Fruit fly (Drosophila melanogaster) whole organism, larva: ENCODE data around the gene NijB.
A peak's percentile ranks its signal among the peaks of the same experiment; 100 is the strongest.

Experiments used
- noc ChIP-seq: fragments of 200-800 bp; sonication (Bioruptor generic); optimal IDR thresholded peaks from 3 replicates; lab custom pipeline; 2019; ENCODE audit warnings: missing biosample characterization, mild to moderate bottlenecking, missing genetic modification characterization, moderate library complexity

Gene NijB

DNA sequence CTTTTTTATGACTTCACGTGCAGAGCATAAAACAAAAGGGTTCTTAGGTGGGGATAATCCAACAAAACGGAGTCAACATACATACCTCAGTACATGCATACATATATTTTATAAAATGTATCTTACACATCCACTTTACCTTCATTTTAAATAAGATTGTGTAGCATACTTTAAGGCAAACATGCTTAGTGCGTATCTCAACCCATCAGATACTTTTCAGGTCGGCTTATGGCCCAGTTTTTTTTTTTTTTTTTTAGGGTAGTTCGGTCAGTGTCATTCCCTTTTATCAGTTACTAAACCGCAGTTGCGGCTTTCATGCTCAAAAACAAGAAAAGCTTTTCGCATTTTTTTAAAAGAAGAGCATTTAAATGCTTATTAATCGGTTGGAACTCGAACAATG lies at the start of gene NijB:
NijB (plus strand) TSS at position 398 of the 400 bp plus-strand sequence.
- no peak for TF ChIP-seq noc

DNA sequence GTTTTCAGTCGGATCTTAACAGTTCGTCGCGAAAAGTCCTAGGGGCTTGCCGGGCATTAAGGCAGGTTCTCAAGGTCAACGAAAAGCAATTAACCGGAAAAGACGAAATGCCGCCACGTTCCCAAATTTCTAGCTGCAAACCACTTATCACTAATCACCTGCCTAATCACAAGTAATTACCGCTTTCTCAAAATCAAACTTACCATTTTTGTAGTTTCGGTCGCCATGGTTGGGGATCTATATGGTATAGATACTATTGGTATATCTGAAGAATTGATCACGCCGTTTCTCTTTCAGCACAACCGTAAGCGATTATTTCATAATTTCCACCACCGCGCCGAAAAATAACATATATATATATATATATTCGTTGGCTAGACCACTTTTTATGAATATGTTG lies 46.4 kb upstream of the NijB start:
- TF ChIP-seq noc = no peak

DNA sequence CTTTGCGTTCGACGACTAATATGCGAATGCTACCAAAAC lies 46.1 kb upstream of the NijB start, which contains the start of gene Indy:
Indy (minus strand) TSS at position 35 of the 39 bp plus-strand sequence.
- TF ChIP-seq noc = no peak

DNA sequence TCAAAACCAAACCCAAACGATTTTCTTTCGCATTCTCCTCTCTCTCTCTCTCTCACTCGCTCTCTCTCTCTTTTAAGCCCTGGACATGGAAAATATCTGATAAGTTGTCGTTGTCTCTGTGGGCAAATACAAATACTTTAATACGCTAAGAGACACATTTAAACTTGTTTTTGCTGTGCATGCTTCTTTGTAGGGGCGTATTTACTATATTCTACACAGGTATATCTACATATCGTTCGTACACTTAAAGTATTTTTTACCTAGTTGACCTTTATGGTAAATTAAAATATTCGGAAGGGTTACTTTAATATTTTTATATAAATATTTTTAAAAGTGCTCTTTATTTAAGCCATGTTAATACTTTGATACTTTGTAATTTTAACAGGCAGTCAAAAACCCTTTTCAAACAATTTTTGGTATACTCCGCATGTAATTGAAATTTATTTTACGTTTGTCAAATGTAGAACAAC lies 45.9 kb upstream of the NijB start:
- no peak for TF ChIP-seq noc

DNA sequence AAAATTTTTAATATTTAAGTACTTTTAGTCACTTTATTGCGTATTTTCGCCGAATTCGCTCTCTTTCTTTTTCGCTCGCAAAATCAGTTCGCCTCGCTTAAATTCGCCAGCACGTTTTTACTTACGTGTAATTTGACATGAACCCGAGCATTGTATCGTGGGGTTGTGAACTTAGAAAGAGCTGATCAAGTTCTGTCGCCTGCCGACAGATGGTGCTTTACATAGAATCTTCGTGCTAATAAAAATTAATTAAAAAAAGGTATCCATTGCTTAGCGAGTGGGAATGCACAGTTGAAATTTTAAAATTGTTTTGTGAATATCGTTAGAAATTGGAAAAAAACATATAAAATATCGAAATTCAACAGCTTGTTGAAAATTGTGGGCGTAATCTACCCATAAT lies 43.7 kb upstream of the NijB start:
- no peak for TF ChIP-seq noc

DNA sequence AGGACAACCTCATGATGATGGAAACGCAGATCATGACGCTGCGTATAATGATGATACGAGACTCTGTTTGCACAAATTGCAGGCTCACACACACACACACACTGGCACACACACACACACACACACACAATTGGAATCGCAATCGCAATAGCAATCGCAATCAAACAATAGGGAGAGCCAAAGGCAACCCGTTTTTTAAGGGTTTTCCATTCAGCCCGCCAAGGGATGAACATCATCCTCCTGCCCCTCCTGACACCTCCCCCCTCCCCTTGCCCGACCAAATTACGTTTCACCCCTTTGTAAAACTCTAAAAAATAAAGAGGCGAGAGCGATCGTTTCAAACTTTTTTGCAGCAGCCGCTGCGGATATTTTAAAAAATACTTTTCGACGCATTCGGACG lies 40.0 kb upstream of the NijB start:
- TF ChIP-seq noc = no peak

DNA sequence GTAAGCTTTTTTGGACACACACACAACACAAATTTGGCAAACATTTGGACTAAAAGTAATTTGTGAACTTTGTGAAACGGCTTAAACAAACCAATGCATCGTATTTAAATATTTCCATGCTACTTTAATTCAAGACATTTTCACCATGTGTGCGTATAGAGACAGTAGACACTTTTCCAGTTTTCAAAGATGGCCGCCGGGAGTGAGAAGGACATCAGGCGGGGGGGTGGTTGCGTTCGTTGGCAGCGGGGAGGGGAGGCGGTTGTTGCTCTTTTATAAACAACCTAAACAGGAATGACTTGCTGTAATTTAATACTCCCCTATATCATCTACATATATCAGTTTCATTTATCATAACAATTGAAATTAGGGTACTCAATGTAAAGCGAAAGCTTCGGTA lies 38.7 kb upstream of the NijB start:
- no peak for TF ChIP-seq noc

DNA sequence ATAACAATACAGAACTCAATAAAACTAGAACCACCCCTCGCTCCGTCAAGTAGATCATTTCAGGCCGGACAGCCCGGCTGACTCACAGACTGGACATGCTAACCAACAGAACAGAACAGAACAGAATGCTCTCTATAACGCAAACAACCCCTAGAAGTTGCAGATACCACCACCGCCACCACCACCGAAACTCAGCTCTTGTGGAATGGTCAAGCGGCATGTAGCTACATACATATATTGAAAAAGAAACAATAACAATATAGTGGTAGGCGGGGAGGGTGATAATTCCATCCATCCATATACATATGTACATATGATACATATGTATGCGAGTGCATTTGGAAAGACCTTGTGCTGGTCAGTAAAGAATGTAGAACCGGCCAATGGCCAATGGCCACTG lies 37.8 kb upstream of the NijB start:
- no peak for TF ChIP-seq noc

DNA sequence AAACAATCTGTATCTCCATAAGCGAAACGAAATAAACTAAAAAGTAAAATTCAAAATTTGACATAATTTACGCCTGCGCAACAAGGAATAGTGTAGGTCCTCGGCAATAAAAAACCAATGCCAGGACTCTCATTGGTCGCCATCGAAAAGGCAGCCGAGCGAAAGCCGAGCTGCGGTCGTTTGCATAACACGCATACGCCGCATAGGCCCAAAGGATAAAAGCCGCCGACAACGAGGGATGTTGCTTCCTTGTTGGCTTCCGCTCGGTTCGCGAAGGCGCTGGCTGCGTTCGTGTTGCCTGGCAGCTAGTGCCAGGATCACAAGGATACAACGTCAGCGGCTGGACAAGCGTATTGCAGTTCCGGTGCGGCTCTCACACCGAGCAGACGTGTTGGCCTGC lies 31.7 kb upstream of the NijB start:
- TF ChIP-seq noc = no peak

DNA sequence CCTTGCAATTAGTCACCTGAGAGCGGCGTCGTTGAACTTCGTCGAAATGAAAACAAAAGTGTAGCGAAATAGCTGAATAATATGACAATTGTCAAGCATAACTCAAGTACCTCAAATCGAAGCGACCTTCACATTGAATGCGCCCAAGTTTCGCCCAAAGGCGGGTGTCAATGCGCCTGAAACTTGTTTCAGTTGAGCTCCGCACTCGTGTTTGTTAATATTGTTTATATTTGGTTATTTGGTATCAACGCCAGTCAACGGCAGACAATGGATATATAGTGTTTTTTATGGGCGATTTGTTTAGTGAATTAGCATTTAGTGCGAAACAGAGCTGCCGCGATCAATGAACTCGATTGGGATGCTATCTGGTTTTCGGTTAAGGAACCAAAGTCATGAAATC lies 30.3 kb upstream of the NijB start:
- TF ChIP-seq noc = no peak

DNA sequence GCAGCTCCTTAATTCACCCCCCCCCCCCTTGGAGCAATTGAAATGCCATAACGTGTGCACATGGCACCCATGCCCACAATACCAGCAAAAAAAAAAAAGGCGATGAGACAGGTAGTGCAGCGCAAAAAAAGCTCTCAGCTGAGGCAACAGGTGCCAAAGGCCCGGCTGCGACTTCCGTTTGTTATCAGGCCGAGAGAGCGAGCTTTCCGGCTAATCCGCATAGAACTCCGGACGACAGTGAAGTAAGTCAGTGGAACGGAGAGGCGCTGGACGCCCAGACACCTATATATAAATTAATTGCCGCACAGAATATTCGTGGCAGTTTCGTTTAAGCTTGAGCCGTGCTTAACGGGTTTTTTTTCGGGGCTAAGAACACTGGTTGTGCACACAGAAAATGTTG lies 28.9 kb upstream of the NijB start, which contains the start of gene CG6865:
CG6865 (plus strand) TSS at position 321 of the 400 bp plus-strand sequence.
- no peak for TF ChIP-seq noc

DNA sequence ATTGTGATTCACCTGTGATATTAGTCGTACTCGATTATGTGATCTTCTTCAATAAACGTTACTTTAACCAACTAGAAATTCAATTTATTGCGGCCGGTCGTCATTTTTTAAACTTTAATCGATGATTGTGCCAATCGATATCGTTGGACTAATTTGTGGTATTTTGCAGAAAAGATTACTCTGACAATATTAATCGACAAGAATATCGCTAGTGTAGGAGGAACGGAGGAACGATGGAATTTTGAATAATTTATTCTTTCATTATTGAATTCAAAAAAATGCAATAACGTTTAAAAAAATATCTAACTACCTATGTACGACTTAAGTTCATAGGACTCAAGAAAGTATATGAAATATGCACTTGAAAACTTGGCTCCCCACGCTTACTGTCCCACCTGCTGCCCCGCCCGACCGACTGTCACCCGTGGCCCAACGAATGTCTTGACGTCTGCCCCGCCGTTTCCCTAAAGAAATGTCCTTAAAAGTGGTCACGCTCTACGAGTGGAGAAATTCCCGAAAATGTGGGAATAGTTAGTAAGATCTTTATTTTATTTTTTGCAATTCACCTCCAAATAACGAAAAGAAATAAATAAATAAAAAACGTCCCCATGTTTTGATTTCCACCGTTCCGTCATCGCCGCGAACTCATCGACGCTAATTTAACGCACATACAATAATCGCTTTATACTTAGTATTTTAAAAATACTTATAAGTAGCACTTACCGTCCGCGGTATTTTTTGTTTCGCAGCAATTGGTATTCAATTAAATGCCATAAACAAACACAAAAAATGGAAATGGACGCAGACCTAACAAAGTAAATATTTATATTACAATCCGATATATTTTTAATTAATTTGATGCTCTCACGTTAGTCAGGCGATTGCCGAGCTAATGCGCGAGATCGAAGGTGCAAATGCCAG lies 26.5 kb upstream of the NijB start, which contains the start of gene CG14074:
CG14074 (plus strand) TSS at position 779 of the 921 bp plus-strand sequence.
- no peak for TF ChIP-seq noc

DNA sequence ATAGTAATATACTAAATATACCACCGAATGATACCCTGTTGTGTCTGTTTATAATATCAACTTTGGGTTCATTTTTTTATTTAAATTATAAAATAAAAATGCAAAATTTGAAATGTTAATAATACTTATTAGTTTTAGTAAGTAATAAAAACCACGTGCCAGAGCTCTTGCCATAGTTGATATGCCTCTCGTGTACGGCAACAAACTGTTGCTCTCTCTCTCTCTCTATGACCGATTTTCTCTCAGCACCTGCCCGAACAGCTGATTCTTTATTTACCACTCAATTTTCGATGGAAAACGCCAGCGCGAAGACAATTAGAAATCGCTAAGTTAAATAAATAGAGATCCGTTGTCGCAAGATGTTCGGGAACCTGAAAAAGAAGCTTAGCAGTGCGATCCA lies 24.7 kb upstream of the NijB start, which contains the start of gene Dysb:
Dysb (plus strand) TSS at position 251 of the 400 bp plus-strand sequence.
- TF ChIP-seq noc = peak; percentile 88

DNA sequence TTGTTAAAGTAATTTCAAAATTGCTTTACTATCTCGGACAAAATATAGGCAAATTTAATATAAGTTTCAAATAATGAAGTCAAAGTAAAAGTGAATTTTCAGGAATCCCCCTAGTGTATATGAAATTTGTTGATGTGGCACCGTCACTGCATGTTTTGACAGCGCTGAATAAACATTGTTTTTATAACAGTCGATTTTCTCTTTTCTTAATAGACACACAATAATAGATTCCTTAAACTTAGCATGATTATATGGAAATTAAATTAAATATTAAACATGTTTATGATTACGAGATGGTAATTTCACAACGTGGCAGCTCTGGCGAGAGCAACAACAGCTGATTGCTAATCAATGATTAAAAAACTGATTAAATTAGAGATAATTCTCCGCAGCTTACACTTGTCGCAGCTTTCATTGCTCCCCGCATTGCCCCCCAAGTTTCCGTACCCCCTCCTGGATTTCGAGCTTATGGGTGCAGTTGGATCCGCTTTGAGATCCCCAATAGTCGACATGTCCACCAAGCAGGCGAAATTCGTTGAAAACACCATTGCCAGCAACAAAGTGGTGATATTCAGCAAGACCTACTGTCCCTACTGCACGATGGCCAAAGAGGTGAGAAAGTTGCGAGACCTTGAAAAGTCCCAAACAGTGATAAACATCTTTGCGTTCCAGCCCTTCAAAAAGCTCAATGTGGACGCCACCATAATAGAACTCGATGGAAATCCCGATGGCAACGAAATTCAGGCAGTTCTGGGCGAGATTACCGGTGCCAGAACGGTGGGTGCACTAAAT lies 23.0 kb upstream of the NijB start, which contains the start of gene Grx1:
Grx1 (plus strand) TSS at position 196 of the 792 bp plus-strand sequence.
- TF ChIP-seq noc = peak; percentile 56

DNA sequence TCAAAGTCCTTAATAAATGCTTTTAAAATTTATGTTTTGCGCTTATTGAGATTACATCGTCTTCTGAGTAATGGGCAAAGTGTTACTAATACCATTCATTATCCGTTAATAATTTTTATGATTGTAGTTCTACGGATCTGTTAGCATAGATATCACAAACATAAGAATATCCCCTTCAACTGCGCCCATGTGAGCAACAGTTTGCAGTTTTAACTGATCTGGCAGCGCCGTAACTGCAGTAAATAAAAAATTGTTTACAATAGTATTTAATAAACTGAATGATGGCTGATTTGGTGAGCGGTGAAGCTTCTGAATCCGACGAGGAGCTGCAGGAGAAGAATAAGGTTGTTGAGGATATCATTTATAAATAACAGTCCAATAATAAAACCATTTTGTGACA lies 22.2 kb upstream of the NijB start, which contains the start of gene Blos3:
Blos3 (plus strand) TSS at position 198 of the 400 bp plus-strand sequence.
- no peak for TF ChIP-seq noc

DNA sequence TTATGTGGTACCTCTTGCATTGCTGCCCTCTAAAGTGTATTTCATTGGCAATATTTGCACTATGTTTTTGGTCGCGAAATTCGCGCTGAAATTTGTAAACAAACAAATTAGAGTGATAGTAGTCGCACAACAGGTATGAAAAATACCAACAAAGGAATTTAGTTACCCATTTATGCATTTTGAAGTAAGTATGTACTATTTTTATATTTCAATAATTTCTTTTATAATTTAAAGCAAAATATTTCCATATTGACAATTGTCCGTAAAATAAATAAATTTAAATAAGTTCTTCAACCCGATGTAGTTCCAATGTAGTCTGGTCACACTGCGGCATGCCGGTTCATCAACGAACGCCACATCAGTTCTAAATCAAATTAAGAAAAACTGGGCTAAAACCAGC lies 19.7 kb upstream of the NijB start, which contains the start of the genes Rad9 and Uggt:
Rad9 (minus strand) TSS at position 114 of the 400 bp plus-strand sequence.
Uggt (plus strand) TSS at position 308 of the 400 bp plus-strand sequence.
- no peak for TF ChIP-seq noc

DNA sequence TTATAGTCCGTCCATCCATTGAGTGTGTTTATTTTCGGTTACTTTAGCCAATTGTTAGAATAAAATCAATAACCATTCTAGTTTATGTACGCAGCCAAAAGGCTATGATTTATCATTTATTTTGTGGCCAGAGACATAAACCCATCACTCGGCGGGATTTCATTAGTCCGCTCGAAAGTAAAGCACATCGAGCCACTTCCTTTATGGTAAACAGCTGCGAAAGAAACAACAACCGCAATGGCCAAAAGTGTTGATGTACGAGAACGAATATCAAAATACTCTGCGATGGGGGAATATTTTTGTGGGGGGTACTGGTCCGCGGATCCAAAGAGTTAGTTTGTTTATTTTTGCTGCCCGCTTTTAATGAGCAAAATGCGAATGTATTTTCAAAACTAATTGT lies 10.6 kb upstream of the NijB start:
- TF ChIP-seq noc = no peak
